Worm (Caenorhabditis elegans) whole organism, young adult: ENCODE results near the gene C08F8.3.

Source experiments
- B0019.2 ChIP-seq: fragments of 200-800 bp; sonication (Bioruptor generic); conservative IDR thresholded peaks from 2 replicates; pipeline ENCODE4 v1.3.6; 2022; ENCODE audit warnings: missing genetic modification reagents, missing genetic modification characterization, missing compliant biosample characterization
- D2030.7 ChIP-seq: fragments of 200-800 bp; sonication (Bioruptor generic); IDR thresholded peaks from 2 replicates; pipeline ENCODE4 v1.3.6; 2022; ENCODE audit warnings: missing genetic modification reagents, missing genetic modification characterization, missing compliant biosample characterization
- F37B4.10 ChIP-seq: fragments of 200-800 bp; sonication (Bioruptor generic); IDR thresholded peaks from 2 replicates; pipeline ENCODE4 v1.3.6; 2022; ENCODE audit warnings: missing genetic modification characterization, missing compliant biosample characterization
- F49E8.2 ChIP-seq: sonication (generic microtip); optimal IDR thresholded peaks from 3 replicates; lab custom pipeline; 2017; ENCODE audit warnings: missing genetic modification characterization, mild to moderate bottlenecking, missing compliant biosample characterization, antibody characterized with exemption, moderate library complexity; ENCODE audit not compliant: insufficient read depth
- K12H6.12 ChIP-seq: fragments of 200-800 bp; sonication (Bioruptor generic); optimal IDR thresholded peaks from 2 replicates; lab custom pipeline; 2018; ENCODE audit warnings: mild to moderate bottlenecking, missing genetic modification characterization, missing compliant biosample characterization
- Y53G8AR.9 ChIP-seq: fragments of 200-800 bp; sonication (Bioruptor generic); conservative IDR thresholded peaks from 2 replicates; pipeline ENCODE4 v1.3.6; 2022; ENCODE audit warnings: missing genetic modification reagents, missing genetic modification characterization, missing compliant biosample characterization
- Y95B8A.8 ChIP-seq: fragments of 200-800 bp; sonication (Bioruptor generic); IDR thresholded peaks from 2 replicates; pipeline ENCODE4 v1.3.6; 2022; ENCODE audit warnings: missing genetic modification reagents, missing genetic modification characterization, missing compliant biosample characterization
- attf-6 ChIP-seq: fragments of 200-800 bp; sonication (Bioruptor generic); IDR thresholded peaks from 2 replicates; pipeline ENCODE4 v1.3.6; 2022; ENCODE audit warnings: missing genetic modification reagents, missing genetic modification characterization, missing compliant biosample characterization
- ceh-79 ChIP-seq: sonication (generic microtip); optimal IDR thresholded peaks from 2 replicates; lab custom pipeline; 2017; ENCODE audit warnings: mild to moderate bottlenecking, missing genetic modification characterization, missing compliant biosample characterization
- chd-7 ChIP-seq: sonication (generic microtip); optimal IDR thresholded peaks from 2 replicates; lab custom pipeline; 2016; ENCODE audit warnings: mild to moderate bottlenecking, missing genetic modification characterization, moderate library complexity, missing compliant biosample characterization
- gei-17 ChIP-seq: fragments of 200-800 bp; sonication (Bioruptor generic); optimal IDR thresholded peaks from 2 replicates; lab custom pipeline; 2018; ENCODE audit warnings: mild to moderate bottlenecking, missing genetic modification characterization, missing compliant biosample characterization
- hlh-26 ChIP-seq: fragments of 200-800 bp; sonication (Bioruptor generic); conservative IDR thresholded peaks from 2 replicates; pipeline ENCODE4 v1.3.6; 2022; ENCODE audit warnings: missing genetic modification reagents, missing genetic modification characterization, missing compliant biosample characterization
- hsf-1 ChIP-seq: fragments of 200-800 bp; sonication (Bioruptor generic); IDR thresholded peaks from 2 replicates; pipeline ENCODE4 v1.3.6; 2022; ENCODE audit warnings: missing genetic modification reagents, missing genetic modification characterization, missing compliant biosample characterization
- lag-1 ChIP-seq: fragments of 200-800 bp; sonication (Bioruptor generic); IDR thresholded peaks from 2 replicates; pipeline ENCODE4 v1.3.6; 2022; ENCODE audit warnings: missing genetic modification reagents, missing genetic modification characterization, missing compliant biosample characterization
- lin-26 ChIP-seq: fragments of 200-800 bp; sonication (Bioruptor generic); IDR thresholded peaks from 2 replicates; pipeline ENCODE4 v1.3.6; 2022; ENCODE audit warnings: missing genetic modification reagents, missing genetic modification characterization, missing compliant biosample characterization
- lin-54 ChIP-seq: fragments of 200-800 bp; sonication (Bioruptor generic); optimal IDR thresholded peaks from 2 replicates; lab custom pipeline; 2018; ENCODE audit warnings: mild to moderate bottlenecking, missing genetic modification characterization, missing compliant biosample characterization
- lir-1 ChIP-seq: fragments of 200-800 bp; sonication (Bioruptor generic); conservative IDR thresholded peaks from 2 replicates; pipeline ENCODE4 v1.3.6; 2022; ENCODE audit warnings: missing genetic modification reagents, missing genetic modification characterization, missing compliant biosample characterization
- madf-3 ChIP-seq: fragments of 200-800 bp; sonication (Bioruptor generic); IDR thresholded peaks from 2 replicates; pipeline ENCODE4 v1.3.6; 2022; ENCODE audit warnings: missing genetic modification reagents, missing genetic modification characterization, missing compliant biosample characterization
- nfyb-1 ChIP-seq: fragments of 200-800 bp; sonication (Bioruptor generic); IDR thresholded peaks from 2 replicates; pipeline ENCODE4 v1.3.6; 2022; ENCODE audit warnings: missing genetic modification reagents, missing genetic modification characterization, missing compliant biosample characterization
- nhr-179 ChIP-seq: sonication (generic microtip); optimal IDR thresholded peaks from 2 replicates; lab custom pipeline; 2016; ENCODE audit warnings: mild to moderate bottlenecking, missing genetic modification characterization, missing compliant biosample characterization
- nhr-90 ChIP-seq: sonication (generic microtip); optimal IDR thresholded peaks from 2 replicates; lab custom pipeline; 2016; ENCODE audit warnings: missing genotype, mild to moderate bottlenecking, missing genetic modification characterization, missing compliant biosample characterization
- sea-2 ChIP-seq: fragments of 200-800 bp; sonication (Bioruptor generic); IDR thresholded peaks from 2 replicates; pipeline ENCODE4 v1.3.6; 2022; ENCODE audit warnings: missing genetic modification characterization, missing compliant biosample characterization
- snpc-4 ChIP-seq, 5 experiments: fragments of 150-350 bp in 1 of 5; sonication (generic microtip) in 4 of 5; optimal IDR thresholded peaks; 2 replicates each; lab custom pipeline; 2014 to 2018; ENCODE audit warnings: missing genetic modification characterization in 5 of 5, missing biosample characterization in 3 of 5, antibody characterized with exemption in 2 of 5, mild to moderate bottlenecking in 2 of 5, missing compliant biosample characterization in 2 of 5, missing genotype in 2 of 5, moderate library complexity in 2 of 5, missing genetic modification reagents in 1 of 5
- zfh-2 ChIP-seq: fragments of 200-800 bp; sonication (Bioruptor generic); conservative IDR thresholded peaks from 2 replicates; pipeline ENCODE4 v1.3.6; 2022; ENCODE audit warnings: missing genetic modification reagents, missing genetic modification characterization, missing compliant biosample characterization
- ztf-22 ChIP-seq: fragments of 200-800 bp; sonication (Bioruptor generic); optimal IDR thresholded peaks from 2 replicates; lab custom pipeline; 2018; ENCODE audit warnings: mild to moderate bottlenecking, missing genetic modification characterization, moderate library complexity, missing compliant biosample characterization
- ztf-26 ChIP-seq: sonication (generic microtip); optimal IDR thresholded peaks from 2 replicates; lab custom pipeline; 2017; ENCODE audit warnings: missing genetic modification characterization, missing compliant biosample characterization

C08F8.3 gene

DNA sequence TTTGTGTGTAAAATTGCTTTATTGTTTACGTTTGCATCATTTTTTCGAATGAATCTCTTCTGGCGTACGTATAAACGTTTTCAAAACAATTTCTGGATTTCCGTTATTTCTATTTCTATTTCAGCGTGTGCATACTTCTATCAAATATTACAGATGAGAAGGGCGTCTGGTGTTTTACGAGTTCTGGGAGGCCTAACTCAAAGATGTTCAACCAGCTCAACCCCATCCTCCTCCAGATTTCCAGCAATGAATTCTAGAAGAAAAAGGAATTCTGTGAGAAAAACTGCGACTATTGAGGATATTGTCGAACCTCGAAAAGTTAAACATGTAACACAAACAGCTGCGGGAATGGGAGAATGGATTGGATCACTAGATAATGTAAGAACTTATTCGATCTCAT is 4.0 kb upstream of the C08F8.3 start, which contains the start of gene C08F8.2:
Gene C08F8.2, plus strand, starts transcription at position 154 of the 400 bp plus-strand sequence.
- TF ChIP-seq Y53G8AR.9 (GFP tag; lab: Robert Waterston, UW) (0 out of 2 replicates have a peak, but pooled peaks have one; percentile 54), nhr-179 (tag; lab: Kevin White, UChicago) (no peak), hsf-1 (GFP tag; lab: Robert Waterston, UW) (0 out of 2 replicates have a peak, but pooled peaks have one; percentile 26), Y95B8A.8 (GFP tag; lab: Robert Waterston, UW) (no peak), lin-54 (GFP tag; lab: Kevin White, UChicago) (peak; percentile 22), lag-1 (GFP tag; lab: Robert Waterston, UW) (no peak)

DNA sequence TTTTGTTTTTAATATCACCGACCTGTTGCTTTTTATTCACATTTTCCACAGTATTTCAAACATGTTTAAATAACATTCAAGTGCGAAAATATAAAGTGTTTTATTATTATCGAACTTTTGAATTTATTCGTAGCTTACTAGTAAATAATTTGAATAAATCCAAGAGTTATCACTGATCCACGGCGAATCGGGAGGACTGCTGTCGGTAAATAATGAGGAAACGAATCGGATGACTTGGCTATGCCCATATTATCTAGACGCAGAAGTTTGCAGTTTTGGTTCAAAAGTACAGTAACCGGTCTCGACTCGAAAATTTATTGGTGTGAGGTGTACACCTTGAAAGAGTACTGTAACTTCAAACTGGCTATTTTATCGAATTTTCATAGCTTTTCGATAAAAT is 1.7 kb downstream of the C08F8.3 start:
- TF ChIP-seq ztf-22 (GFP tag; lab: Kevin White, UChicago) (no peak), madf-3 (GFP tag; lab: Robert Waterston, UW) (0 out of 2 replicates have a peak, but pooled peaks have one; percentile 53), hsf-1 (GFP tag; lab: Robert Waterston, UW) (0 out of 2 replicates have a peak, but pooled peaks have one; percentile 62), sea-2 (GFP tag; lab: Robert Waterston, UW) (no peak), F49E8.2 (peak; percentile 5), gei-17 (no peak)

DNA sequence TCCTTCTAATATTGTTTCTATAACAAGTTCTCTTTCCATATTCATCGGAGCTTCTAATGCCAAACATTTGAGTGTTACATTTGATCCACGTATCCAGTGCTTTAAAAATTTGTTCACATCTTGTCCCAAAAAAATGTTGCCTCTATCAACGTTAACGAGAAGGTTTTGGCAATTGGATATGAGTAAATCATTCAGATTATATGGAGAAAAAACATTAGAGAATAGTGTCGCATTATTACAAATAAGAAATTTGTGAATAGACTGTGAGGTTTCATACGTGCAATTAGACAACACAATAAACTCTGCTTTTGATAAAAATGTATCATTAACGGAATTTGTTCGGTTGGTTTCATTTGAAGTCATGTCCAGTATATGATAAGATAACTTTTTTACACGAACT is 5.0 kb downstream of the C08F8.3 start, which contains the start of gene mboa-4:
Gene mboa-4, minus strand, starts transcription at position 101 of the 400 bp plus-strand sequence.
- TF ChIP-seq F37B4.10 (no peak), gei-17 (no peak)

DNA sequence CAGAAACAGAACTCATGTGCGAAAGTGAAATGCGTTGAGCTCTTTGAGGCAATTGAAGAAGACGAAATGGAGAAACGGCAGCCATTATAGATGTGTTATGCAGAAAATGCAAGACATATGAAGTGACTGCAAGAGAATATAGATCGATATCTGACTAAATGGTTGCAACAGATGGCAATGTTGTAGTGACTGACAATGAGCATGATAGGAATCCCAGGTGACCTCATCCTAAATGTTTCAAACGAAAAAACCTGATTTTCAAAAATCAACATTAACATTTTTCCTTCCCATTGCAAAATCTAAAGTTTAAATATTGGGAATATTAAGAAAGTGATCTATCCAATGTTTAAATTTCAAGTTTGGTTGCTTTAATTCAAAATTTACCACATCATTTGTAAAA is 5.9 kb downstream of the C08F8.3 start, which contains the start of gene C08F8.15:
Gene C08F8.15, minus strand, starts transcription at position 101 of the 400 bp plus-strand sequence.
- no peak for TF ChIP-seq nhr-179 (tag; lab: Kevin White, UChicago)
- no peak for TF ChIP-seq nfyb-1
- TF ChIP-seq ceh-79 (tag; lab: Kevin White, UChicago) = no peak
- no peak for TF ChIP-seq lir-1 (GFP tag; lab: Robert Waterston, UW)
- no peak for TF ChIP-seq D2030.7 (GFP tag; lab: Robert Waterston, UW)
- TF ChIP-seq lin-26 = no peak
- no peak for TF ChIP-seq attf-6 (GFP tag; lab: Robert Waterston, UW)
- no peak for TF ChIP-seq snpc-4 (GFP tag; optimal IDR thresholded peaks at IDR 0.05; lab: Kevin White, UChicago)
- no peak for TF ChIP-seq snpc-4 (tag; optimal IDR thresholded peaks at IDR 0.05; lab: Kevin White, UChicago)
- TF ChIP-seq B0019.2 (GFP tag; lab: Robert Waterston, UW) = no peak
- no peak for TF ChIP-seq chd-7 (tag; lab: Kevin White, UChicago)
- TF ChIP-seq K12H6.12 = no peak
- no peak for TF ChIP-seq nhr-90 (tag; lab: Kevin White, UChicago)
- TF ChIP-seq zfh-2 = no peak

DNA sequence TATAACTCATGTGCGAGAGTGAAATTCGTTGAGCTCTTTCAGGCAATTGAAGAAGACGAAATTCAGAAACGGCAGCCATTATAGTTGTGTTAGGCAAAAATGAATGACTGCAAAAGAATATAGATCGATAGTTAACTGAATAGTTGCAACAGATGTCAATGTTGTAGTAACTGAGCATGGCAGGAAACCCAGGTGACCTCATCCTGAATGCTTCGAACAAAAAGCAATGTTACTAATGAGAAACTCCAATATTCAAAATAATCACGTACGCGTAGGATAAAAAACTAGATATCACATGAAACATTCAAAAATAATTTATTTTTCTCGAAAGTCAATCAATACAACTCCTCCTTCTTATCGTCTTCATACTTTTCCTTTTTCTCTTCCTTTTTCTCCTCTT is 7.6 kb downstream of the C08F8.3 start, which contains the start of gene fbxb-9:
Gene fbxb-9, minus strand, starts transcription at position 101 of the 400 bp plus-strand sequence.
- no peak for TF ChIP-seq attf-6 (GFP tag; lab: Robert Waterston, UW)

DNA sequence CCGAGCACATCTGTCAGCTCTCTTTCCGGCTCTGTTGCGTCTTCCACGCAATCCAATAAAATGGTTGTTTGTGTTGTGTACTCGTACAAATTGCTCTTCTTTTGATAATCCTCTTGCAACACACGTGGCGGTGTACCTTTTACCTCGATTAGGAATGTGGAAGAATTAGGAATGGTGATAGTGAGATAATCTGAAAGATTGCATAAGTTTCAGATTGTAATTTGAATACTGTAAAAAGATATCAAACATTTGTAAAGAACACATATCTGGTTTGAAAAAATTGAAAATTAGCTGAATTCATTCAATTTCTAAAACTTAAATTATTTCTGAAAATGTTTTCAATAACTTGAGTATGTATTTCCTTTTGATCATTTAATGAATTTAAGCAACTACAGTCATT is 10.0 kb downstream of the C08F8.3 start, which contains the start of gene C08F8.6:
Gene C08F8.6, minus strand, starts transcription at position 101 of the 400 bp plus-strand sequence.
- TF ChIP-seq lag-1 (GFP tag; lab: Robert Waterston, UW) (0 out of 2 replicates have a peak, but pooled peaks have one; percentile 44), hlh-26 (GFP tag; lab: Robert Waterston, UW) (no peak)

DNA sequence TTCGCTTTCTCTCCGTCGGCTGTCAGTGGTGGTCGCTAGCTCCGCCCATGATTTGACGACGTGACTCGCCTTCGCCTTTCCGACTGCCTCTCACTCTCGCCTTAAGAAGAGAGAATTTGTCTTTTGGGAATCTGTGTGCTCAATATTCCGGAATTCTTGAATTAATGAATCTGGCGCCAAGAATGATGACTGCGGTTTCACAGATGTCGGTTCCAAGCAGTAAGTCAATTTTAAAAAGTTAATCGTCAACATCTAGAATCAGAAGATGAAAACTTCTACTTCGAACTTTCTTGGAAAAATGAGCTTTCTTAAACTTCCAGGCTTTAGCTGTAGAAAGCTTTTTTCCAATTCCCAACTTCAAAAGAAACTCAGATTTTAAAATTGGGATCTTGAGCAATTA is 14.8 kb downstream of the C08F8.3 start, which contains the start of gene nhr-67:
Gene nhr-67, plus strand, starts transcription at position 97 of the 400 bp plus-strand sequence.
- TF ChIP-seq B0019.2 (GFP tag; lab: Robert Waterston, UW) (no peak), D2030.7 (GFP tag; lab: Robert Waterston, UW) (no peak), ztf-26 (tag; lab: Kevin White, UChicago) (no peak)
